Fruit fly (Drosophila melanogaster): Measurements from ENCODE around the gene CG43679.

Gene CG43679

DNA sequence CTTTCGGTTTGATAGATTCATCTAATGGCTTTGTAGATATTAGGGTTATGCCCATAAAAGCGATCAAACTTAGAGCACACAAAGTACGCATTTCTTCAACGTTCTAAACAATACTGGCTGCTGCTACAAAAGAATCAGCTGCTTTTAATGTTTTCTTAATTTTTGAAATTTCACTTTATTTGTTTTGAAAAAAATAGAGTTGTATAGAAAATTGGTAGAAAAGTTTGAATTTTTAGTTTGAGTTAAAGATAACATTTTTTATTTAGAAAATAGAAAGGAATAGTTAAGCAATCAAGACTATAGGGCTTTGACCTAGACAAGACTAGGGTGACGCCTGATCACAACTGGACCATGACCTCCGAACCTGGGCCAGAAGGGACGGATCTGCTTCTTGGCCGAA, 1.1 kb downstream of the CG43679 start, which contains the start of gene CG18581:
TSS of gene CG18581 (minus strand) at position 101 of the 400 bp plus-strand sequence.
- no peak for TF ChIP-seq ss (GFP tag; optimal IDR thresholded peaks at IDR 0.05)
- TF ChIP-seq Gug (GFP tag; IDR thresholded peaks at IDR 0.05), result no peak

- TF ChIP-seq Smox (GFP tag; optimal IDR thresholded peaks at IDR 0.05), result no peak
- no peak for TF ChIP-seq CG4318 (GFP tag; optimal IDR thresholded peaks at IDR 0.05)
- TF ChIP-seq fkh (GFP tag; optimal IDR thresholded peaks at IDR 0.05), result peak; percentile 33
Measured at dm6 chr3L:15049395-15049794, 1.8 kb downstream of the CG43679 start, which contains the start of gene CG43678. TSS of gene CG43678 (minus strand) at chr3L:15049495.

dm6 chr3L:15048091-15048490, 3.1 kb downstream of the CG43679 start:
- TF ChIP-seq Hr39 (GFP tag; optimal IDR thresholded peaks at IDR 0.05) (peak; percentile 5), CG11902 (GFP tag; optimal IDR thresholded peaks at IDR 0.05) (no peak)

DNA sequence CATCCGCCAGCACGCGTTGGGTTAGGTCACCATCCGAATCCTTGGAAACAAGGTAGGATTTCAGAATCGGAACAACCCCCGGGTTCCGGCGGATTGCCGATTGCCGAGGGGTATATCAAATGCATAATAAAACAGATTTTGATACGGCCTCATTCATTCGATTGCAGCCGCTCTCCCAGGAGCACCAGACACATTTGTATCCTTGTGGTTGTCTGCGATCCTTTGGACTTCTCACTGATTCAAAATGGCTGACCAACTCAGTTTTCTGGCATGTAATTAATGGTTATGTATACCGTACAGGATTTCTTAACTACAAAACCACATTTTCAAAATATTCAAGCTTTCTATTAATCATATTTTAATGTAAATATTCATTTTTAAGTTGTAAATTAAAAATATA, 3.6 kb downstream of the CG43679 start:
- TF ChIP-seq spab (GFP tag; optimal IDR thresholded peaks at IDR 0.05), result no peak
- no peak for TF ChIP-seq OdsH (GFP tag; optimal IDR thresholded peaks at IDR 0.05)
- no peak for TF ChIP-seq salr (GFP tag; optimal IDR thresholded peaks at IDR 0.05)
- TF ChIP-seq eg (GFP tag; IDR thresholded peaks at IDR 0.05), result no peak
- no peak for TF ChIP-seq CG6808 (GFP tag; optimal IDR thresholded peaks at IDR 0.05)
- TF ChIP-seq Eip75B (GFP tag; optimal IDR thresholded peaks at IDR 0.05), result no peak

dm6 chr3L:15045114-15045513, 6.1 kb downstream of the CG43679 start:
- no peak for TF ChIP-seq fd85E (GFP tag; optimal IDR thresholded peaks at IDR 0.05)
- no peak for TF ChIP-seq Eip78C (GFP tag)
- TF ChIP-seq Hr4 (GFP tag; optimal IDR thresholded peaks at IDR 0.05), result no peak
- no peak for TF ChIP-seq CG7368 (GFP tag; optimal IDR thresholded peaks at IDR 0.05)
- no peak for TF ChIP-seq Smox (GFP tag; optimal IDR thresholded peaks at IDR 0.05)
- TF ChIP-seq acj6 (GFP tag; optimal IDR thresholded peaks at IDR 0.05), result no peak
- no peak for TF ChIP-seq Gug (GFP tag; IDR thresholded peaks at IDR 0.05)
- no peak for TF ChIP-seq Sox15 (GFP tag; optimal IDR thresholded peaks at IDR 0.05)
- no peak for TF ChIP-seq CG1621 (tag; optimal IDR thresholded peaks at IDR 0.05)
- TF ChIP-seq CG6854 (GFP tag; optimal IDR thresholded peaks at IDR 0.05), result no peak
- no peak for TF ChIP-seq topi (GFP tag; optimal IDR thresholded peaks at IDR 0.05)
- TF ChIP-seq Sox14 (GFP tag; optimal IDR thresholded peaks at IDR 0.05), result no peak
- no peak for TF ChIP-seq Sox102F (GFP tag; optimal IDR thresholded peaks at IDR 0.05)
- no peak for TF ChIP-seq CG15336 (GFP tag; IDR thresholded peaks at IDR 0.05)
- no peak for TF ChIP-seq Lpt (GFP tag; optimal IDR thresholded peaks at IDR 0.05)

- TF ChIP-seq CG11902 (GFP tag; optimal IDR thresholded peaks at IDR 0.05) (no peak), pdm3 (GFP tag; optimal IDR thresholded peaks at IDR 0.05) (no peak), CG11294 (GFP tag; IDR thresholded peaks at IDR 0.05) (no peak), fkh (GFP tag; optimal IDR thresholded peaks at IDR 0.05) (no peak), eg (GFP tag; IDR thresholded peaks at IDR 0.05) (no peak)
Measured at dm6 chr3L:15043874-15044336, 7.3 kb downstream of the CG43679 start, which contains the start of gene ind. TSS of gene ind (minus strand) at chr3L:15043924.

DNA sequence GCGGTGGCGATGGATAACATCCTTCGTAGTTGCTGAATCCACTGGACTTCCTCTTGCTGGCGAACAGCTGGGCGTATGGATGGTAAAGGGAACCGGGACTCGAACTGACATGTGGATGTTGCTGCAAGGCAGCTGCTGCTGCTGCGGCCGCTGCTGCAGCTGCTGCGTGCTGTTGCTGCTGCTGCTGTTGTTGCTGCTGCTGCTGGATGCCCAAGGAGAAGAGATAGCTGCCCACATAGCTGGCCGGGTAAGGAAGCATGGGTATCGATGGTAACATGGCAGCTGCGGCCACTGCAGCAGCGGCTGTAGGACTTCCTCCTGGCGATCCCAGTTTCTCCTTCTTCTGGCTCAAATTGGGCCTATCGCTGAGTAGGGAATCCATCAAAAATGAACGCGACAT, 7.8 kb downstream of the CG43679 start:
- TF ChIP-seq CG6163 (GFP tag; IDR thresholded peaks at IDR 0.05) (no peak), cyc (GFP tag; optimal IDR thresholded peaks at IDR 0.05) (no peak), CG8319 (GFP tag; optimal IDR thresholded peaks at IDR 0.05) (no peak), Met (GFP tag; optimal IDR thresholded peaks at IDR 0.05) (no peak), fd59A (GFP tag; optimal IDR thresholded peaks at IDR 0.05) (no peak), CG32006 (GFP tag; optimal IDR thresholded peaks at IDR 0.05) (no peak), fkh (GFP tag; optimal IDR thresholded peaks at IDR 0.05) (no peak), spab (GFP tag; optimal IDR thresholded peaks at IDR 0.05) (no peak), CG6792 (GFP tag; optimal IDR thresholded peaks at IDR 0.05) (no peak), Sox15 (GFP tag; optimal IDR thresholded peaks at IDR 0.05) (no peak), ss (GFP tag; optimal IDR thresholded peaks at IDR 0.05) (no peak), dac (GFP tag; optimal IDR thresholded peaks at IDR 0.05) (no peak), lz (GFP tag; optimal IDR thresholded peaks at IDR 0.05) (no peak), Gug (GFP tag; IDR thresholded peaks at IDR 0.05) (no peak), OdsH (GFP tag; optimal IDR thresholded peaks at IDR 0.05) (no peak), CG11902 (GFP tag; optimal IDR thresholded peaks at IDR 0.05) (no peak), svp (GFP tag) (no peak), achi (GFP tag; optimal IDR thresholded peaks at IDR 0.05) (no peak), Eip93F (GFP tag; optimal IDR thresholded peaks at IDR 0.05) (no peak), fd85E (GFP tag; optimal IDR thresholded peaks at IDR 0.05) (no peak)

All from whole organism, prepupa.